Fruit fly (Drosophila melanogaster) whole organism, embryonic: ENCODE measurements around the gene Esyt2.

Source experiments
- Atf6 ChIP-seq: fragments of 200-800 bp; sonication (Bioruptor generic); IDR thresholded peaks from 2 replicates; pipeline ENCODE4 v1.3.6; 2022; ENCODE audit warnings: missing biosample characterization, missing genetic modification characterization
- Bdp1 ChIP-seq: fragments of 200-800 bp; sonication (Bioruptor generic); optimal IDR thresholded peaks from 3 replicates; lab custom pipeline; 2016; ENCODE audit warnings: missing biosample characterization, missing genetic modification characterization
- CG10267 ChIP-seq: fragments of 200-800 bp; sonication (Bioruptor generic); optimal IDR thresholded peaks from 2 replicates; lab custom pipeline; 2018; ENCODE audit warnings: missing biosample characterization, mild to moderate bottlenecking, missing genetic modification characterization, moderate library complexity
- CG10979 ChIP-seq: fragments of 200-800 bp; sonication (Bioruptor generic); optimal IDR thresholded peaks from 2 replicates; lab custom pipeline; 2018; ENCODE audit warnings: missing biosample characterization, mild to moderate bottlenecking, missing genetic modification characterization, moderate library complexity
- CG12219 ChIP-seq: fragments of 200-800 bp; sonication (Bioruptor generic); optimal IDR thresholded peaks from 3 replicates; lab custom pipeline; 2018; ENCODE audit warnings: missing biosample characterization, mild to moderate bottlenecking, missing genetic modification characterization
- CG14860 ChIP-seq: fragments of 200-800 bp; sonication (Bioruptor generic); IDR thresholded peaks from 3 replicates; pipeline ENCODE4 v1.3.6; 2022; ENCODE audit warnings: missing biosample characterization, missing genetic modification characterization; ENCODE audit not compliant: partially characterized antibody
- CG15601 ChIP-seq: fragments of 200-800 bp; sonication (Bioruptor generic); optimal IDR thresholded peaks from 3 replicates; lab custom pipeline; 2019; ENCODE audit warnings: missing biosample characterization, mild to moderate bottlenecking, missing genetic modification characterization, moderate library complexity
- CG16813 ChIP-seq: fragments of 200-800 bp; sonication (Bioruptor generic); IDR thresholded peaks from 3 replicates; pipeline ENCODE4 v1.3.6; 2022; ENCODE audit warnings: missing biosample characterization, missing genetic modification characterization; ENCODE audit not compliant: partially characterized antibody
- CG31224 ChIP-seq: fragments of 200-800 bp; sonication (Bioruptor generic); IDR thresholded peaks from 2 replicates; pipeline ENCODE4 v1.3.6; 2022; ENCODE audit warnings: missing biosample characterization, missing genetic modification characterization
- CG32532 ChIP-seq: fragments of 200-800 bp; sonication (Bioruptor generic); IDR thresholded peaks from 2 replicates; pipeline ENCODE4 v1.3.6; 2022; ENCODE audit warnings: missing biosample characterization, missing genetic modification characterization
- CG32772 ChIP-seq: fragments of 200-800 bp; sonication (Bioruptor generic); IDR thresholded peaks from 2 replicates; pipeline ENCODE4 v1.3.6; 2022; ENCODE audit warnings: missing biosample characterization, missing genetic modification characterization
- CG6791 ChIP-seq: fragments of 200-800 bp; sonication (Bioruptor generic); IDR thresholded peaks from 3 replicates; pipeline ENCODE4 v1.3.6; 2022; ENCODE audit warnings: missing biosample characterization, missing genetic modification characterization; ENCODE audit not compliant: partially characterized antibody
- CG7963 ChIP-seq: fragments of 200-800 bp; sonication (Bioruptor generic); IDR thresholded peaks from 3 replicates; pipeline ENCODE4 v1.3.6; 2022; ENCODE audit warnings: missing biosample characterization, missing genetic modification characterization; ENCODE audit not compliant: partially characterized antibody
- CG9932 ChIP-seq: fragments of 200-800 bp; sonication (Bioruptor generic); IDR thresholded peaks from 2 replicates; pipeline ENCODE4 v1.3.6; 2022; ENCODE audit warnings: missing biosample characterization, missing genetic modification characterization
- Doc2 ChIP-seq: fragments of 200-800 bp; sonication (Bioruptor generic); IDR thresholded peaks from 2 replicates; pipeline ENCODE4 v1.3.6; 2022; ENCODE audit warnings: missing biosample characterization, missing genetic modification characterization
- Doc3 ChIP-seq: fragments of 200-800 bp; sonication (Bioruptor generic); IDR thresholded peaks from 3 replicates; pipeline ENCODE4 v1.3.6; 2022; ENCODE audit warnings: missing biosample characterization, missing genetic modification characterization; ENCODE audit not compliant: partially characterized antibody
- E2f1 ChIP-seq: fragments of 200-800 bp; sonication (Bioruptor generic); IDR thresholded peaks from 2 replicates; pipeline ENCODE4 v1.3.6; 2022; ENCODE audit warnings: missing biosample characterization, missing genetic modification characterization
- HLH4C ChIP-seq: fragments of 200-800 bp; sonication (Bioruptor generic); IDR thresholded peaks from 3 replicates; pipeline ENCODE4 v1.3.6; 2022; ENCODE audit warnings: missing biosample characterization, missing genetic modification characterization; ENCODE audit not compliant: partially characterized antibody
- Hr51 ChIP-seq, 2 experiments: fragments of 200-800 bp; sonication (Bioruptor generic); optimal IDR thresholded peaks; 2 replicates in 1 of 2; 3 replicates in 1 of 2; lab custom pipeline; 2016 to 2018; ENCODE audit warnings: missing biosample characterization in 2 of 2, missing genetic modification characterization in 2 of 2, mild to moderate bottlenecking in 1 of 2, moderate library complexity in 1 of 2
- Hr78 ChIP-seq, 2 experiments: fragments of 200-800 bp in 1 of 2; fragments of >200 bp in 1 of 2; sonication (Bioruptor generic) in 1 of 2; optimal IDR thresholded peaks; 2 replicates each; lab custom pipeline; 2017 to 2019; ENCODE audit warnings: missing biosample characterization in 2 of 2, missing genetic modification characterization in 2 of 2, mild to moderate bottlenecking in 1 of 2, moderate library complexity in 1 of 2
- Scr ChIP-seq: fragments of 200-800 bp; sonication (Bioruptor generic); IDR thresholded peaks from 2 replicates; pipeline ENCODE4 v1.3.6; 2022; ENCODE audit warnings: missing biosample characterization, missing genetic modification characterization; ENCODE audit not compliant: partially characterized antibody
- Side ChIP-seq: fragments of 200-800 bp; sonication (Bioruptor generic); optimal IDR thresholded peaks from 2 replicates; lab custom pipeline; 2016; ENCODE audit warnings: missing biosample characterization, missing genetic modification characterization
- Tbp ChIP-seq: fragments of >200 bp; optimal IDR thresholded peaks from 2 replicates; lab custom pipeline; 2018; ENCODE audit warnings: missing biosample characterization, missing genetic modification characterization
- Xrp1 ChIP-seq: fragments of 200-800 bp; sonication (Bioruptor generic); IDR thresholded peaks from 2 replicates; pipeline ENCODE4 v1.3.6; 2022; ENCODE audit warnings: missing biosample characterization, missing genetic modification characterization
- btn ChIP-seq: fragments of 200-800 bp; sonication (Bioruptor generic); optimal IDR thresholded peaks from 2 replicates; lab custom pipeline; 2016; ENCODE audit warnings: missing biosample characterization, missing genetic modification characterization
- dati ChIP-seq: fragments of 200-800 bp; sonication (Bioruptor generic); IDR thresholded peaks from 2 replicates; pipeline ENCODE4 v1.3.6; 2022; ENCODE audit warnings: missing biosample characterization, missing genetic modification characterization
- dmrt11E ChIP-seq: fragments of 200-800 bp; sonication (Bioruptor generic); optimal IDR thresholded peaks from 3 replicates; lab custom pipeline; 2018; ENCODE audit warnings: missing biosample characterization, mild to moderate bottlenecking, missing genetic modification characterization, moderate library complexity
- esg ChIP-seq: fragments of 200-800 bp; sonication (Bioruptor generic); conservative IDR thresholded peaks from 2 replicates; pipeline ENCODE4 v1.3.6; 2022; ENCODE audit warnings: missing biosample characterization, missing genetic modification characterization
- gfzf ChIP-seq: fragments of 200-800 bp; sonication (Bioruptor generic); optimal IDR thresholded peaks from 2 replicates; lab custom pipeline; 2016; ENCODE audit warnings: missing biosample characterization, mild to moderate bottlenecking, missing genetic modification characterization, moderate library complexity
- gt ChIP-seq: fragments of 200-800 bp; sonication (Bioruptor generic); IDR thresholded peaks from 2 replicates; pipeline ENCODE4 v1.3.6; 2022; ENCODE audit warnings: missing biosample characterization, missing genetic modification characterization
- hb ChIP-seq: fragments of 200-800 bp; sonication (Bioruptor generic); IDR thresholded peaks from 3 replicates; pipeline ENCODE4 v1.3.6; 2022; ENCODE audit warnings: missing biosample characterization, missing genetic modification characterization; ENCODE audit not compliant: partially characterized antibody
- insv ChIP-seq, 2 experiments: fragments of 200-800 bp; sonication (Bioruptor generic); optimal IDR thresholded peaks; 3 replicates each; lab custom pipeline; 2016 to 2018; ENCODE audit warnings: missing biosample characterization in 2 of 2, missing genetic modification characterization in 2 of 2
- knrl ChIP-seq: fragments of 200-800 bp; sonication (Bioruptor generic); IDR thresholded peaks from 3 replicates; pipeline ENCODE4 v1.3.6; 2022; ENCODE audit warnings: missing biosample characterization, missing genetic modification characterization; ENCODE audit not compliant: partially characterized antibody
- mld ChIP-seq: fragments of 200-800 bp; sonication (Bioruptor generic); IDR thresholded peaks from 3 replicates; pipeline ENCODE4 v1.3.6; 2022; ENCODE audit warnings: missing biosample characterization, missing genetic modification characterization; ENCODE audit not compliant: partially characterized antibody
- nerfin-2 ChIP-seq: fragments of 200-800 bp; sonication (Bioruptor generic); IDR thresholded peaks from 2 replicates; pipeline ENCODE4 v1.3.6; 2022; ENCODE audit warnings: missing biosample characterization, missing genetic modification characterization; ENCODE audit not compliant: partially characterized antibody
- pita ChIP-seq: fragments of 200-800 bp; sonication (Bioruptor generic); optimal IDR thresholded peaks from 2 replicates; lab custom pipeline; 2017; ENCODE audit warnings: missing biosample characterization, mild to moderate bottlenecking, missing genetic modification characterization
- rib ChIP-seq: fragments of 200-800 bp; sonication (Bioruptor generic); IDR thresholded peaks from 2 replicates; pipeline ENCODE4 v1.3.6; 2022; ENCODE audit warnings: missing biosample characterization, missing genetic modification characterization
- sr ChIP-seq: fragments of 200-800 bp; sonication (Bioruptor generic); IDR thresholded peaks from 3 replicates; pipeline ENCODE4 v1.3.6; 2022; ENCODE audit warnings: missing biosample characterization, missing genetic modification characterization
- sug ChIP-seq: fragments of 200-800 bp; optimal IDR thresholded peaks from 2 replicates; lab custom pipeline; 2019; ENCODE audit warnings: missing biosample characterization, mild to moderate bottlenecking, missing genetic modification characterization, moderate library complexity
- vnd ChIP-seq: fragments of 200-800 bp; sonication (Bioruptor generic); IDR thresholded peaks from 3 replicates; pipeline ENCODE4 v1.3.6; 2022; ENCODE audit warnings: missing biosample characterization, missing genetic modification characterization; ENCODE audit not compliant: partially characterized antibody
- z ChIP-seq: fragments of 200-800 bp; sonication (Bioruptor generic); IDR thresholded peaks from 3 replicates; pipeline ENCODE4 v1.3.6; 2022; ENCODE audit warnings: missing biosample characterization, missing genetic modification characterization

Gene Esyt2

dm6 chr3R:24555932-24556331, 11.4 kb downstream of the Esyt2 start (continued):
- TF ChIP-seq CG31224 (GFP tag; lab: Robert Waterston, UW) (no peak), CG12219 (GFP tag; lab: Kevin White, UChicago) (no peak), Doc3 (GFP tag; lab: Robert Waterston, UW) (peak; percentile 41; the same call in 2 of the 3 replicates), sug (tag; lab: Kevin White, UChicago) (no peak), knrl (0 out of 3 replicates have a peak, but pooled peaks have one; percentile 8), Xrp1 (GFP tag; lab: Robert Waterston, UW) (no peak), Tbp (peak; percentile 11), Side (GFP tag; lab: Kevin White, UChicago) (no peak), nerfin-2 (GFP tag; lab: Robert Waterston, UW) (0 out of 2 replicates have a peak, but pooled peaks have one; percentile 24), z (GFP tag; lab: Robert Waterston, UW) (0 out of 3 replicates have a peak, but pooled peaks have one; percentile 22), btn (GFP tag; lab: Kevin White, UChicago) (no peak), pita (GFP tag; lab: Kevin White, UChicago) (no peak), dmrt11E (no peak), mld (GFP tag; lab: Robert Waterston, UW) (peak; percentile 57; the same call in 1 of the 3 replicates), Atf6 (GFP tag; lab: Robert Waterston, UW) (no peak), gt (GFP tag; lab: Robert Waterston, UW) (no peak), insv (GFP tag; optimal IDR thresholded peaks at IDR 0.05; lab: Kevin White, UChicago) (no peak), Hr78 (GFP tag; optimal IDR thresholded peaks at IDR 0.05; lab: Kevin White, UChicago) (no peak), CG14860 (peak; percentile 61; the same call in 2 of the 3 replicates), CG7963 (peak; percentile 54; the same call in 1 of the 3 replicates), Doc2 (GFP tag; lab: Robert Waterston, UW) (no peak), CG10979 (tag; lab: Kevin White, UChicago) (no peak), E2f1 (no peak), Hr51 (GFP tag; optimal IDR thresholded peaks at IDR 0.05; lab: Kevin White, UChicago) (no peak), Bdp1 (GFP tag; lab: Kevin White, UChicago) (peak; percentile 94), CG16813 (GFP tag; lab: Robert Waterston, UW) (peak; percentile 73), CG6791 (GFP tag; lab: Robert Waterston, UW) (peak; percentile 70; the same call in 1 of the 3 replicates), esg (GFP tag; lab: Robert Waterston, UW) (no peak), CG15601 (no peak), CG9932 (GFP tag; lab: Robert Waterston, UW) (no peak), hb (GFP tag; lab: Robert Waterston, UW) (0 out of 3 replicates have a peak, but pooled peaks have one; percentile 40), vnd (GFP tag; lab: Robert Waterston, UW) (peak; percentile 31; the same call in 2 of the 3 replicates), CG10267 (tag; lab: Kevin White, UChicago) (no peak), CG32532 (GFP tag; lab: Robert Waterston, UW) (no peak), sr (no peak), gfzf (no peak), Scr (GFP tag; lab: Robert Waterston, UW) (peak; percentile 12; the same call in 1 of the 2 replicates), dati (no peak), rib (GFP tag; lab: Robert Waterston, UW) (no peak), CG32772 (no peak), HLH4C (GFP tag; lab: Robert Waterston, UW) (peak; percentile 27; the same call in 1 of the 3 replicates)
